Fruit fly (Drosophila melanogaster): ENCODE results near the gene Osi4.

Osi4 gene

dm6 chr3R:6230298-6230697, 8.7 kb upstream of the Osi4 start:
- TF ChIP-seq abd-A (tag; optimal IDR thresholded peaks at IDR 0.05) = peak; percentile 47
- TF ChIP-seq Blimp-1 (GFP tag; optimal IDR thresholded peaks at IDR 0.05) = peak; percentile 84
- peak; percentile 20; the same call in 1 of the 2 replicates for TF ChIP-seq vvl (GFP tag; IDR thresholded peaks at IDR 0.05)
- TF ChIP-seq lola (GFP tag; optimal IDR thresholded peaks at IDR 0.05) = no peak
- peak; percentile 87 for TF ChIP-seq sd (tag; optimal IDR thresholded peaks at IDR 0.05)
- no peak for TF ChIP-seq sug (tag; optimal IDR thresholded peaks at IDR 0.05)
- 0 out of 2 replicates have a peak, but pooled peaks have one; percentile 41 for TF ChIP-seq Awh (GFP tag; IDR thresholded peaks at IDR 0.05)

- TF ChIP-seq otp (GFP tag; IDR thresholded peaks at IDR 0.05) (no peak), CG4730 (GFP tag; IDR thresholded peaks at IDR 0.05) (no peak), CG13894 (tag; optimal IDR thresholded peaks at IDR 0.05) (no peak), fd3F (GFP tag; optimal IDR thresholded peaks at IDR 0.05) (no peak), unc-4 (GFP tag; IDR thresholded peaks at IDR 0.05; ENCODE audit: partially characterized antibody) (no peak), mam (GFP tag; optimal IDR thresholded peaks at IDR 0.05) (no peak), slbo (GFP tag; IDR thresholded peaks at IDR 0.05) (no peak), CG7745 (tag; optimal IDR thresholded peaks at IDR 0.05) (no peak), CG17612 (GFP tag; IDR thresholded peaks at IDR 0.05) (no peak), CHES-1-like (GFP tag; optimal IDR thresholded peaks at IDR 0.05) (no peak), gsb (GFP tag; IDR thresholded peaks at IDR 0.05) (no peak), bowl (GFP tag; IDR thresholded peaks at IDR 0.05) (no peak), grau (tag; optimal IDR thresholded peaks at IDR 0.05) (peak; percentile 22), da (GFP tag; optimal IDR thresholded peaks at IDR 0.05) (no peak), z (GFP tag; IDR thresholded peaks at IDR 0.05) (no peak), Aef1 (GFP tag; IDR thresholded peaks at IDR 0.05) (no peak), row (GFP tag; IDR thresholded peaks at IDR 0.05) (0 out of 3 replicates have a peak, but pooled peaks have one; percentile 5), H15 (GFP tag; IDR thresholded peaks at IDR 0.05) (no peak), Optix (GFP tag; IDR thresholded peaks at IDR 0.05) (no peak), croc (GFP tag; conservative IDR thresholded peaks at IDR 0.05) (no peak; the same call in 2 of the 3 replicates), CG2199 (GFP tag; IDR thresholded peaks at IDR 0.05) (no peak), CG2678 (tag; optimal IDR thresholded peaks at IDR 0.05) (peak; percentile 38), chm (GFP tag; IDR thresholded peaks at IDR 0.05) (no peak), CG1832 (GFP tag; optimal IDR thresholded peaks at IDR 0.05) (no peak), CG2875 (GFP tag; optimal IDR thresholded peaks at IDR 0.05) (peak; percentile 40), gfzf (GFP tag; optimal IDR thresholded peaks at IDR 0.05) (no peak), sens (GFP tag) (peak; percentile 81), Dip2 (GFP tag; IDR thresholded peaks at IDR 0.05) (no peak), CG15269 (tag; optimal IDR thresholded peaks at IDR 0.05) (no peak), CG31224 (GFP tag; IDR thresholded peaks at IDR 0.05) (no peak), zen2 (GFP tag; IDR thresholded peaks at IDR 0.05; ENCODE audit: partially characterized antibody) (no peak), CG10959 (GFP tag; IDR thresholded peaks at IDR 0.05) (no peak), CG11093 (GFP tag; IDR thresholded peaks at IDR 0.05) (no peak), CG14441 (GFP tag; IDR thresholded peaks at IDR 0.05) (no peak), unpg (GFP tag; optimal IDR thresholded peaks at IDR 0.05) (peak; percentile 14), MTF-1 (GFP tag; optimal IDR thresholded peaks at IDR 0.05; ENCODE audit: borderline replicate concordance) (no peak), pho (GFP tag; optimal IDR thresholded peaks at IDR 0.05) (no peak), Dad (GFP tag; optimal IDR thresholded peaks at IDR 0.05) (no peak), grn (GFP tag; optimal IDR thresholded peaks at IDR 0.05) (peak; percentile 22), Atf3 (GFP tag; optimal IDR thresholded peaks at IDR 0.05) (no peak), Bteb2 (GFP tag; optimal IDR thresholded peaks at IDR 0.05) (no peak), nerfin-1 (tag; optimal IDR thresholded peaks at IDR 0.05) (no peak)
Observed at dm6 chr3R:6229055-6229841, 7.7 kb upstream of the Osi4 start.

Data from whole organism, embryonic.